Worm (Caenorhabditis elegans) whole organism, L3 larva: ENCODE data around the gene spr-2.

ENCODE experiments used
- ceh-16 ChIP-seq: sonication (generic microtip); optimal IDR thresholded peaks from 2 replicates; lab custom pipeline; 2017; ENCODE audit warnings: missing biosample characterization, missing genetic modification characterization
- elt-1 ChIP-seq: fragments of 150-350 bp; optimal IDR thresholded peaks from 2 replicates; lab custom pipeline; 2014; ENCODE audit warnings: missing biosample characterization, missing genetic modification characterization
- elt-2 ChIP-seq: sonication (generic microtip); optimal IDR thresholded peaks from 2 replicates; lab custom pipeline; 2016; ENCODE audit warnings: missing genetic modification reagents, mild to moderate bottlenecking, missing genetic modification characterization, missing compliant biosample characterization
- fkh-10 ChIP-seq: sonication (generic microtip); optimal IDR thresholded peaks from 2 replicates; lab custom pipeline; 2017; ENCODE audit warnings: missing biosample characterization, missing genetic modification reagents, missing genetic modification characterization
- nfya-1 ChIP-seq: sonication (generic microtip); optimal IDR thresholded peaks from 2 replicates; lab custom pipeline; 2017; ENCODE audit warnings: missing genetic modification characterization, mild to moderate bottlenecking, missing compliant biosample characterization, antibody characterized with exemption, moderate library complexity; ENCODE audit not compliant: insufficient read depth
- nhr-28 ChIP-seq: fragments of 150-350 bp; optimal IDR thresholded peaks from 2 replicates; lab custom pipeline; 2014; ENCODE audit warnings: missing biosample characterization, missing genetic modification characterization
- nhr-43 ChIP-seq: sonication (generic microtip); optimal IDR thresholded peaks from 2 replicates; lab custom pipeline; 2016; ENCODE audit warnings: mild to moderate bottlenecking, missing genetic modification characterization, missing compliant biosample characterization; ENCODE audit not compliant: poor library complexity, severe bottlenecking
- pha-4 ChIP-seq: fragments of 150-350 bp; optimal IDR thresholded peaks from 2 replicates; lab custom pipeline; 2014; ENCODE audit warnings: missing biosample characterization, missing genetic modification reagents, missing genetic modification characterization
- unc-39 ChIP-seq: sonication (generic microtip); optimal IDR thresholded peaks from 4 replicates; lab custom pipeline; 2017; ENCODE audit warnings: missing biosample characterization, missing genetic modification characterization
- zag-1 ChIP-seq: fragments of 150-350 bp; optimal IDR thresholded peaks from 2 replicates; lab custom pipeline; 2014; ENCODE audit warnings: missing biosample characterization, missing genetic modification characterization

DNA sequence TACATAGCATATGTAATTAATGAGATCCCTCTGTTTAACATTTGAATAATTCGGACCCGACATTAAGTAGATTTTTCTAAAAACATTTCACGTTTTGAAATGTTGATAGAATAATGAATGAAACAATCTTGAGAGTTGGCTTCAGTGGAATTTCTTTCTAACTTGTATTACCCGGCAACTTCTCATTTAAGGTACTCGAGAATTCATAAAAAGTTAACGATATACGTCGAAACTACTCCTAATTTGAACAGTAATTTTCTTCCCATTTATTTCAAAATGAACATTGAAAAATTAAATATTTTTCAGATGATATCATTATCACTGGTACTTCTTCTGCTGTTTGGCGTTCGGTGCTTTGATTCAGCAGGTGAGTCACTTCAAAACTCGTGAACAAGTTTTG is 15.5 kb downstream of the spr-2 start, which contains the start of gene C27B7.7:
- TF ChIP-seq nhr-28 (tag; lab: Kevin White, UChicago) (no peak), elt-2 (tag; lab: Kevin White, UChicago) (no peak), unc-39 (tag; lab: Kevin White, UChicago) (no peak), zag-1 (tag; lab: Kevin White, UChicago) (no peak), pha-4 (tag; lab: Kevin White, UChicago) (no peak), nfya-1 (tag; lab: Kevin White, UChicago) (no peak), elt-1 (no peak), fkh-10 (GFP tag; lab: Kevin White, UChicago) (no peak), nhr-43 (tag; lab: Kevin White, UChicago) (no peak), ceh-16 (tag; lab: Kevin White, UChicago) (no peak)
